Worm (Caenorhabditis elegans) whole organism, mixed stage, embryonic: ENCODE results near the gene ret-1.

Experiments
- ceh-39 ChIP-seq: fragments of 150-350 bp; optimal IDR thresholded peaks from 2 replicates; lab custom pipeline; 2014; ENCODE audit warnings: missing biosample characterization, missing genetic modification characterization
- elt-3 ChIP-seq: fragments of 150-350 bp; optimal IDR thresholded peaks from 2 replicates; lab custom pipeline; 2014; ENCODE audit warnings: missing biosample characterization, missing genetic modification characterization
- lin-13 ChIP-seq: fragments of 150-350 bp; optimal IDR thresholded peaks from 2 replicates; lab custom pipeline; 2014; ENCODE audit warnings: missing biosample characterization, missing genetic modification characterization
- lsy-2 ChIP-seq: fragments of 150-350 bp; optimal IDR thresholded peaks from 2 replicates; lab custom pipeline; 2014; ENCODE audit warnings: missing biosample characterization, missing genetic modification characterization
- nhr-12 ChIP-seq: fragments of 150-350 bp; optimal IDR thresholded peaks from 2 replicates; lab custom pipeline; 2014; ENCODE audit warnings: missing biosample characterization, missing genetic modification characterization
- nhr-237 ChIP-seq: fragments of 150-350 bp; optimal IDR thresholded peaks from 2 replicates; lab custom pipeline; 2014; ENCODE audit warnings: missing biosample characterization, missing genetic modification characterization
- nhr-28 ChIP-seq: fragments of 150-350 bp; optimal IDR thresholded peaks from 2 replicates; lab custom pipeline; 2014; ENCODE audit warnings: missing biosample characterization, missing genetic modification characterization
- sem-2 ChIP-seq: fragments of 200-800 bp; sonication (Bioruptor generic); optimal IDR thresholded peaks from 2 replicates; lab custom pipeline; 2018; ENCODE audit warnings: mild to moderate bottlenecking, missing genetic modification characterization, missing compliant biosample characterization
- snpc-4 ChIP-seq: fragments of 150-350 bp; optimal IDR thresholded peaks from 2 replicates; lab custom pipeline; 2014; ENCODE audit warnings: missing biosample characterization, missing genetic modification characterization
- unc-39 ChIP-seq: fragments of 150-350 bp; optimal IDR thresholded peaks from 2 replicates; lab custom pipeline; 2014; ENCODE audit warnings: missing biosample characterization, missing genetic modification characterization
- unc-62 ChIP-seq: fragments of 150-350 bp; optimal IDR thresholded peaks from 2 replicates; lab custom pipeline; 2014; ENCODE audit warnings: missing biosample characterization, missing genetic modification reagents, missing genetic modification characterization

DNA sequence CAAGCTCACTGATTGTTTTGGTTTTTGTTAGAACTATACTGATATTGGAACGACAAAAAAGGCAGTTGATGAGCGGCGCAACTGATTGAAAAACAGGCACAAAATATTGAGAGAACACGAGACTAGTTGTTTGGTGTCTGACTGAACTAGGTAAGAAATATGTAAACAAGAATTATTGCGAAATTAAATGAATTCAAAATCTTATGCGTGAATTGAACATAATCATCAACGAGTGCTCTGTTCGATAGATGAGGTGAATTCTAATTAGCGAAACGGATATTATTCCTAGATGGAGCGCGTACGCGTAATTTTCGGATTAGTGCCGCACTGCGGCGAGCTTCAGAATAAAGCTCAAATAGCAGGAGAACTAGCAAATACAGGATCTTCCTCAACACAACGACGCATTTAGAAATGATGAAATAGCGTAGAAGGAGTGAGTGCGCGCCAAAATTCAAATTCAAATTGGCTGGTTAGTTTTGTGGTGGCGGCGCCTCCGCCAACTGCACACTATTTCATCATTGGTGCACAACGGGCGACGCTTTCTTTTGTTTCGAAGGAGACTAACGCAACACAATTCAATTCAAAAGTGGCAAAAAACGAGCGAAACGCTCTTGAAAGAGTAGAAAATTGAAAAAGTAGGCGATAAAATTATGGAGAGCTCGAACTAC is 15.0 kb downstream of the ret-1 start:
- TF ChIP-seq lsy-2 (tag; lab: Kevin White, UChicago) (no peak), snpc-4 (tag; lab: Kevin White, UChicago) (no peak), elt-3 (tag; lab: Kevin White, UChicago) (no peak), unc-39 (tag; lab: Kevin White, UChicago) (no peak), unc-62 (GFP tag; lab: Kevin White, UChicago) (no peak), nhr-237 (no peak), nhr-28 (tag; lab: Kevin White, UChicago) (no peak), ceh-39 (tag; lab: Kevin White, UChicago) (no peak), sem-2 (GFP tag; lab: Kevin White, UChicago) (no peak), lin-13 (tag; lab: Kevin White, UChicago) (no peak), nhr-12 (tag; lab: Kevin White, UChicago) (no peak)
